Worm (Caenorhabditis elegans) whole organism, L2 larva: ENCODE data around the gene unc-9.

ENCODE experiments used
- ZK546.5 ChIP-seq: sonication (generic microtip); optimal IDR thresholded peaks from 2 replicates; lab custom pipeline; 2017; ENCODE audit warnings: missing biosample characterization, missing genetic modification characterization
- crh-2 ChIP-seq: sonication (generic microtip); optimal IDR thresholded peaks from 2 replicates; lab custom pipeline; 2017; ENCODE audit warnings: missing biosample characterization, missing genetic modification characterization
- egl-27 ChIP-seq: sonication (generic microtip); optimal IDR thresholded peaks from 3 replicates; lab custom pipeline; 2017; ENCODE audit warnings: missing biosample characterization, missing genetic modification reagents, missing genetic modification characterization
- fos-1 ChIP-seq: fragments of 150-350 bp; optimal IDR thresholded peaks from 2 replicates; lab custom pipeline; 2014; ENCODE audit warnings: missing biosample characterization, missing genetic modification characterization
- mab-5 ChIP-seq: fragments of 150-350 bp; optimal IDR thresholded peaks from 2 replicates; lab custom pipeline; 2014; ENCODE audit warnings: missing biosample characterization, missing genetic modification characterization
- nhr-77 ChIP-seq: fragments of 150-350 bp; optimal IDR thresholded peaks from 2 replicates; lab custom pipeline; 2014; ENCODE audit warnings: missing biosample characterization, missing genetic modification characterization

DNA sequence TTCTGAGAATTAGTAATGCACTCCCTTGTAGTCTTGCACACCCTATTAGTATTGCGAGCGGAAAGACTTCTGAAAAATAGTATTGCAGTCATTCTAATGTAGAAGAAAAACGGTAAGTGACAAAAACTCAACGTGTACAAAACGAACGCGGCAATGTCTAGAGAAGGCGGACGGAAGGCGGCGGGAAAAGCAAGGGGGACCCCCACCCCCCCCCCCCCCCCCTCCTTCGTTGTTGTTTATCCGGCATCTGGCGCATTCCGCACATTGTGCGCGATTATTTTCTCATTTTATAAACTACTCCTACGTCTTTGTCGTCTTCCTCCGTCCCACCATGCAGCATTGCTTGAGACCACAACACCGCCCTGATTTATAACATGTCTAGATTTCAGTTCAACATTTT lies 742 bp downstream of the unc-9 start:
- no peak for TF ChIP-seq mab-5
- TF ChIP-seq egl-27, result no peak
- TF ChIP-seq crh-2 (tag; lab: Kevin White, UChicago), result no peak
- no peak for TF ChIP-seq ZK546.5 (tag; lab: Kevin White, UChicago)
- TF ChIP-seq fos-1 (tag; lab: Kevin White, UChicago), result no peak
- no peak for TF ChIP-seq nhr-77 (tag; lab: Kevin White, UChicago)
